Fruit fly (Drosophila melanogaster) whole organism, embryonic: ENCODE measurements around the gene Uck.

Source experiments
- B-H1 ChIP-seq: fragments of 200-800 bp; sonication (Bioruptor generic); IDR thresholded peaks from 3 replicates; pipeline ENCODE4 v1.3.6; 2022; ENCODE audit warnings: missing biosample characterization, missing genetic modification characterization
- CG11504 ChIP-seq: fragments of 200-800 bp; sonication (Bioruptor generic); optimal IDR thresholded peaks from 3 replicates; lab custom pipeline; 2019; ENCODE audit warnings: missing biosample characterization, mild to moderate bottlenecking, missing genetic modification characterization, moderate library complexity
- CG11695 ChIP-seq: fragments of 200-800 bp; sonication (Bioruptor generic); IDR thresholded peaks from 3 replicates; pipeline ENCODE4 v1.3.6; 2022; ENCODE audit warnings: missing biosample characterization, missing genetic modification characterization
- CG12659 ChIP-seq: fragments of 200-800 bp; sonication (Bioruptor generic); optimal IDR thresholded peaks from 3 replicates; lab custom pipeline; 2017; ENCODE audit warnings: mild to moderate bottlenecking, missing biosample characterization, missing genetic modification reagents, missing genetic modification characterization
- CG13296 ChIP-seq: fragments of 200-800 bp; sonication (Bioruptor generic); optimal IDR thresholded peaks from 3 replicates; lab custom pipeline; 2018; ENCODE audit warnings: missing biosample characterization, mild to moderate bottlenecking, missing genetic modification characterization
- CG14965 ChIP-seq: fragments of 200-800 bp; sonication (Bioruptor generic); optimal IDR thresholded peaks from 2 replicates; lab custom pipeline; 2016; ENCODE audit warnings: missing biosample characterization, missing genetic modification characterization, borderline replicate concordance
- CG15514 ChIP-seq: fragments of 200-800 bp; sonication (Bioruptor generic); optimal IDR thresholded peaks from 3 replicates; lab custom pipeline; 2017; ENCODE audit warnings: missing biosample characterization, missing genetic modification characterization, mild to moderate bottlenecking, moderate library complexity, missing genetic modification reagents
- CG3163 ChIP-seq: fragments of 200-800 bp; sonication (Bioruptor generic); optimal IDR thresholded peaks from 3 replicates; lab custom pipeline; 2016; ENCODE audit warnings: missing biosample characterization, missing genetic modification characterization
- CG3726 ChIP-seq: fragments of 200-800 bp; sonication (Bioruptor generic); IDR thresholded peaks from 3 replicates; pipeline ENCODE4, ENCODE4 v1.3.6; 2022; ENCODE audit warnings: missing biosample characterization, missing genetic modification characterization
- CG42726 ChIP-seq: fragments of 200-800 bp; sonication (Bioruptor generic); IDR thresholded peaks from 2 replicates; pipeline ENCODE4 v1.3.6; 2022; ENCODE audit warnings: missing biosample characterization, missing genetic modification characterization; ENCODE audit not compliant: partially characterized antibody
- CG5180 ChIP-seq: fragments of 200-800 bp; sonication (Bioruptor generic); optimal IDR thresholded peaks from 3 replicates; lab custom pipeline; 2017; ENCODE audit warnings: missing biosample characterization, missing genetic modification characterization, mild to moderate bottlenecking, moderate library complexity, missing genetic modification reagents
- CG8290 ChIP-seq, 3 experiments: fragments of 200-800 bp; sonication (Bioruptor generic); optimal IDR thresholded peaks; 2 replicates each; lab custom pipeline; 2016 to 2019; ENCODE audit warnings: missing biosample characterization in 3 of 3, missing genetic modification characterization in 3 of 3, mild to moderate bottlenecking in 2 of 3, moderate library complexity in 1 of 3
- Dbx ChIP-seq: fragments of 200-800 bp; sonication (Bioruptor generic); IDR thresholded peaks from 3 replicates; pipeline ENCODE4 v1.3.6; 2022; ENCODE audit warnings: missing biosample characterization, missing genetic modification characterization
- Drgx ChIP-seq: fragments of 200-800 bp; sonication (Bioruptor generic); IDR thresholded peaks from 2 replicates; pipeline ENCODE4 v1.3.6; 2022; ENCODE audit warnings: missing biosample characterization, missing genetic modification characterization
- Elba2 ChIP-seq: fragments of 200-800 bp; sonication (Bioruptor generic); optimal IDR thresholded peaks from 3 replicates; lab custom pipeline; 2016; ENCODE audit warnings: missing biosample characterization, missing genetic modification characterization
- Hand ChIP-seq: fragments of 200-800 bp; sonication (Bioruptor generic); optimal IDR thresholded peaks from 2 replicates; lab custom pipeline; 2017; ENCODE audit warnings: mild to moderate bottlenecking, missing biosample characterization, missing genetic modification reagents, missing genetic modification characterization
- HmgZ ChIP-seq: fragments of 200-800 bp; sonication (Bioruptor generic); optimal IDR thresholded peaks from 2 replicates; lab custom pipeline; 2018; ENCODE audit warnings: missing biosample characterization, mild to moderate bottlenecking, missing genetic modification characterization
- Kr ChIP-seq: fragments of 200-800 bp; sonication (Bioruptor generic); optimal IDR thresholded peaks from 2 replicates; lab custom pipeline; 2017; ENCODE audit warnings: missing biosample characterization, mild to moderate bottlenecking, missing genetic modification characterization
- Trl ChIP-seq, 3 experiments: fragments of >200 bp in 2 of 3; fragments of 200-800 bp in 1 of 3; sonication (Bioruptor generic) in 1 of 3; optimal IDR thresholded peaks; 2 replicates in 1 of 3; 3 replicates in 2 of 3; lab custom pipeline; 2016 to 2017; ENCODE audit warnings: missing biosample characterization in 1 of 3, missing genetic modification characterization in 1 of 3
- Usf ChIP-seq: fragments of 200-800 bp; sonication (Bioruptor generic); optimal IDR thresholded peaks from 2 replicates; lab custom pipeline; 2017; ENCODE audit warnings: missing genotype, missing biosample characterization, missing genetic modification characterization
- bsh ChIP-seq, 2 experiments: fragments of 200-800 bp; sonication (Bioruptor generic); optimal IDR thresholded peaks; 2 replicates each; lab custom pipeline; 2017 to 2018; ENCODE audit warnings: mild to moderate bottlenecking in 2 of 2, missing biosample characterization in 2 of 2, missing genetic modification characterization in 2 of 2, moderate library complexity in 1 of 2
- cg ChIP-seq: fragments of 200-800 bp; sonication (Bioruptor generic); optimal IDR thresholded peaks from 3 replicates; lab custom pipeline; 2019; ENCODE audit warnings: missing biosample characterization, mild to moderate bottlenecking, missing genetic modification characterization, moderate library complexity
- chinmo ChIP-seq: fragments of 200-800 bp; sonication (Bioruptor generic); IDR thresholded peaks from 4 replicates; pipeline ENCODE4 v1.3.6; 2022; ENCODE audit warnings: missing biosample characterization, missing genetic modification characterization; ENCODE audit not compliant: partially characterized antibody
- crp ChIP-seq, 2 experiments: fragments of 200-800 bp; sonication (Bioruptor generic); optimal IDR thresholded peaks; 2 replicates in 1 of 2; 3 replicates in 1 of 2; lab custom pipeline; 2017; ENCODE audit warnings: missing biosample characterization in 2 of 2, missing genetic modification characterization in 2 of 2, mild to moderate bottlenecking in 1 of 2, moderate library complexity in 1 of 2
- esg ChIP-seq: fragments of 200-800 bp; sonication (Bioruptor generic); conservative IDR thresholded peaks from 2 replicates; pipeline ENCODE4 v1.3.6; 2022; ENCODE audit warnings: missing biosample characterization, missing genetic modification characterization
- fd3F ChIP-seq: fragments of 200-800 bp; sonication (Bioruptor generic); optimal IDR thresholded peaks from 2 replicates; lab custom pipeline; 2018; ENCODE audit warnings: missing biosample characterization, mild to moderate bottlenecking, missing genetic modification characterization, moderate library complexity
- ham ChIP-seq: fragments of 200-800 bp; sonication (Bioruptor generic); IDR thresholded peaks from 2 replicates; pipeline ENCODE4 v1.3.6; 2022; ENCODE audit warnings: missing biosample characterization, missing genetic modification characterization
- hkb ChIP-seq, 2 experiments: fragments of 200-800 bp in 1 of 2; fragments of >200 bp in 1 of 2; sonication (Bioruptor generic) in 1 of 2; IDR thresholded peaks in 1 of 2; optimal IDR thresholded peaks in 1 of 2; 2 replicates each; pipeline versions ENCODE4 v1.3.6 to Lab custom; 2017 to 2022; ENCODE audit warnings: missing biosample characterization in 1 of 2, missing genetic modification characterization in 1 of 2
- insv ChIP-seq, 2 experiments: fragments of 200-800 bp; sonication (Bioruptor generic); optimal IDR thresholded peaks; 3 replicates each; lab custom pipeline; 2016 to 2018; ENCODE audit warnings: missing biosample characterization in 2 of 2, missing genetic modification characterization in 2 of 2
- kah ChIP-seq: fragments of 200-800 bp; sonication (Bioruptor generic); optimal IDR thresholded peaks from 2 replicates; lab custom pipeline; 2018; ENCODE audit warnings: missing biosample characterization, mild to moderate bottlenecking, missing genetic modification characterization
- kni ChIP-seq: fragments of 200-800 bp; sonication (Bioruptor generic); optimal IDR thresholded peaks from 3 replicates; lab custom pipeline; 2017; ENCODE audit warnings: mild to moderate bottlenecking, missing biosample characterization, missing genetic modification reagents, missing genetic modification characterization
- lola ChIP-seq, 3 experiments: fragments of >200 bp in 2 of 3; fragments of 200-800 bp in 1 of 3; sonication (Bioruptor generic) in 1 of 3; optimal IDR thresholded peaks; 2 replicates each; lab custom pipeline; 2017 to 2019; ENCODE audit warnings: missing biosample characterization in 3 of 3, missing genetic modification characterization in 3 of 3, mild to moderate bottlenecking in 1 of 3, moderate library complexity in 1 of 3
- nom ChIP-seq: fragments of 200-800 bp; sonication (Bioruptor generic); optimal IDR thresholded peaks from 2 replicates; lab custom pipeline; 2017; ENCODE audit warnings: missing biosample characterization, missing genetic modification characterization, mild to moderate bottlenecking, moderate library complexity, missing genetic modification reagents
- pita ChIP-seq: fragments of 200-800 bp; sonication (Bioruptor generic); optimal IDR thresholded peaks from 2 replicates; lab custom pipeline; 2017; ENCODE audit warnings: missing biosample characterization, mild to moderate bottlenecking, missing genetic modification characterization
- sens ChIP-seq: fragments of 200-800 bp; sonication (Bioruptor generic); peaks from one replicate; lab custom pipeline; 2016; ENCODE audit warnings: missing biosample characterization, missing genetic modification characterization
- trem ChIP-seq: fragments of 200-800 bp; optimal IDR thresholded peaks from 3 replicates; lab custom pipeline; 2019; ENCODE audit warnings: missing biosample characterization, mild to moderate bottlenecking, missing genetic modification characterization, moderate library complexity
- vnd ChIP-seq: fragments of 200-800 bp; sonication (Bioruptor generic); IDR thresholded peaks from 3 replicates; pipeline ENCODE4 v1.3.6; 2022; ENCODE audit warnings: missing biosample characterization, missing genetic modification characterization; ENCODE audit not compliant: partially characterized antibody

Gene Uck

DNA sequence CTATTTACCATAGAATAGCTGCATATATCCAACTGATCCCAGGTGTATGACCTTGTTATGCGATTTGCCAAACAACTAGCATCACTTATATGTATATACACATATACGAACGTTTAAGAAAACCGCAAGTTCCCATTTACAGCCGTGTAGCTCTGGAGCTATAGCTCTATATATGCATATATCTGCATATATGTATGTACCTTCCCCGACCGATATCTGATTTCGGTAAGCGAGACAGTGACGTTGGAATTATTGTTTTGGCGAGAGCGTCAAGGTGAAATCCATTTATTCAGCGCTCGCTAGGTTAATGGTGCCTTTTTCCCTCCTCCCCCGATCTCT is 30.0 kb upstream of the Uck start (continued):
- TF ChIP-seq crp (GFP tag; optimal IDR thresholded peaks at IDR 0.05; lab: Kevin White, UChicago) (peak in 1 of 2 experiments; percentile 42), pita (GFP tag; lab: Kevin White, UChicago) (no peak), CG13296 (GFP tag; lab: Kevin White, UChicago) (no peak), kah (no peak), CG11504 (no peak), trem (tag; lab: Kevin White, UChicago) (no peak), B-H1 (no peak), CG3163 (GFP tag; lab: Kevin White, UChicago) (peak; percentile 66), ham (no peak), Elba2 (GFP tag; lab: Kevin White, UChicago) (no peak), CG5180 (GFP tag; lab: Kevin White, UChicago) (no peak), kni (GFP tag; lab: Kevin White, UChicago) (no peak), CG3726 (GFP tag; lab: Robert Waterston, UW) (peak; percentile 1; the same call in 1 of the 3 replicates), Hand (GFP tag; lab: Kevin White, UChicago) (no peak), HmgZ (tag; lab: Kevin White, UChicago) (no peak), CG11695 (GFP tag; lab: Robert Waterston, UW) (0 out of 3 replicates have a peak, but pooled peaks have one; percentile 0), CG12659 (GFP tag; lab: Kevin White, UChicago) (no peak), Usf (GFP tag; lab: Kevin White, UChicago) (no peak), hkb (optimal IDR thresholded peaks at IDR 0.05; lab: Kevin White, UChicago) (no peak), hkb (GFP tag; IDR thresholded peaks at IDR 0.05; lab: Robert Waterston, UW) (0 out of 2 replicates have a peak, but pooled peaks have one; percentile 4), esg (GFP tag; lab: Robert Waterston, UW) (no peak), vnd (GFP tag; lab: Robert Waterston, UW) (no peak), lola (GFP tag; optimal IDR thresholded peaks at IDR 0.05; lab: Kevin White, UChicago) (peak in 1 of 3 experiments; percentile 16), fd3F (no peak), insv (GFP tag; optimal IDR thresholded peaks at IDR 0.05; lab: Kevin White, UChicago) (no peak), CG8290 (GFP tag; optimal IDR thresholded peaks at IDR 0.05; lab: Kevin White, UChicago) (peak; percentile 67), CG8290 (tag; optimal IDR thresholded peaks at IDR 0.05; lab: Kevin White, UChicago) (no peak), Kr (GFP tag; lab: Kevin White, UChicago) (no peak), Dbx (GFP tag; lab: Robert Waterston, UW) (no peak), CG14965 (GFP tag; lab: Kevin White, UChicago) (peak; percentile 30)

DNA sequence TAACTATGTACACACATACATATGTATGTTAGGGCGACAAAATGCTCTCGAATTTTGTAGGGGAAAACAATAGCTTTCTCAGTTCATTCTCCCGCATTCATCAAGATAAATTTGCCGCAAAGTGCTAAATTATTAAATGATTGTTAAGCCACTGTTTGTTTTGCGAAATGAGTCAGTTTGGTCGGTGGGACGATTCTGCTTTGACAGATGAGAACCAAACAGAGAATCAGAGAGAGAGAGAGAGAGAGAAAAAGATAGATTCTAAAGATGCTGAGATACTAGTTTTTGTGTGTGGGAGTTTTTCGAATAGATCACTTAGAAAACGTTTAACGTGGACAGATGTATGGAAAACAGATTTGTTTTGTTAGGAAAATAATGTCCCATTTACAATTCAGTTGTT is 29.6 kb upstream of the Uck start:
- no peak for TF ChIP-seq CG15514
- peak; percentile 31 for TF ChIP-seq cg (GFP tag; lab: Kevin White, UChicago)
- TF ChIP-seq CG42726 = 0 out of 2 replicates have a peak, but pooled peaks have one; percentile 21
- 0 out of 4 replicates have a peak, but pooled peaks have one; percentile 41 for TF ChIP-seq chinmo (GFP tag; lab: Robert Waterston, UW)
- TF ChIP-seq Trl (optimal IDR thresholded peaks at IDR 0.05; lab: Kevin White, UChicago) = peak; percentile 27 to 66
- no peak for TF ChIP-seq Trl (GFP tag; optimal IDR thresholded peaks at IDR 0.05; lab: Kevin White, UChicago)

DNA sequence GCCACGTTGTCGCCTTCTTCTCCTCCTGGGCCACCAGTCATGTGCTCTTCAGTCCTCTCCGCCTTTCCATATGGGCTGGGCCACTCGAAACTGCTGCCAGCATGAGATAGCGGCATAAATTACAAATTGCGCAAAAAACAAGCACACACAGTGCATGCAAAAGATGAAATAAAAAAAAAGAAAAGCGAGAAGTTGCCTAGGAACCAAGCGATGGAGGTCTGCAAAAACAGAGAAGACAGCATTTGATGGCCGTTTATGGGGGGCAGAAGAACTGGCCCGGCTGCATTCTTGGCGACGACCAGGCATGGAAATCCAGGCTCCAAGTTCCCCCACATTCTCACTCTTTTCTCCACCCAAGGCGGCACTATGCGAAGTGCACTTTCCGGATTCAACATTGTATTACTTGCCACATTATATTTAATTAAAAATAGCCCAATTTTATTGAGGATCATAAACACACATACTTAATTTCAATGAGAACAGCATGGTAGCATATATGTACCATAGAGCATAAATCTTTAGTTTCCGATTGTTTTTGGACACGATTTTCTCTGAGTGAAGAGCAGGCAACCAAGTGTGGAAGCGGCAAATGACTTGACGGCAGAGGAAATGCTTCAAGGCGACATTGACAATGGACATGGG is 28.5 kb upstream of the Uck start:
- TF ChIP-seq nom (GFP tag; lab: Kevin White, UChicago) (peak; percentile 9), sens (GFP tag; lab: Kevin White, UChicago) (peak; percentile 41), Trl (optimal IDR thresholded peaks at IDR 0.05; lab: Kevin White, UChicago) (no peak), Trl (GFP tag; optimal IDR thresholded peaks at IDR 0.05; lab: Kevin White, UChicago) (no peak), bsh (GFP tag; optimal IDR thresholded peaks at IDR 0.05; lab: Kevin White, UChicago) (peak in 1 of 2 experiments; percentile 72), Drgx (GFP tag; lab: Robert Waterston, UW) (0 out of 2 replicates have a peak, but pooled peaks have one; percentile 33)
- TF ChIP-seq, all 482 proteins: peak for 4
